Fruit fly (Drosophila melanogaster): ENCODE measurements around the gene CG14005.
A peak's percentile ranks its signal among the peaks of the same experiment; 100 is the strongest.

The CG14005 gene

DNA sequence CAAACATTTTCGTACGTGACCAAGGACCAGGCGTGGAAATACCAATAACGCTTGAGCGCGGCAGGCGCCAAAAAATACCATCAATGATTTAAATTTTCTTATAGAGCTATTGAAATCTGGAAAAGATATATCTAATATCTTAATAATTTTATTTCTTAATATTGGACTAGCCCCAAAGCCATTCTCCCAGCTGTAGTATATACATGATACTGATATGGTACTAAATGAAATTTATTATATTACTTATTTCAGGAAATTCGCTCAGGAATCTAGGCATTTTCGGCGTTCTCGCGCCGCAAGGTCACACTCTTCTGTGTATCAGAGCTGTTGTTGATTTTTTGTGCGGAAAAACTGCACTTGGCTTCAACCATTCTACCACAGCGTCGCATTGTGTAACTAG lies at the start of gene CG14005, which contains the start of gene CG7239:
Gene CG14005, minus strand, starts transcription at position 50 of the 400 bp plus-strand sequence.
Gene CG7239, plus strand, starts transcription at position 295 of the 400 bp plus-strand sequence.
- TF ChIP-seq sv (GFP tag; optimal IDR thresholded peaks at IDR 0.05) (no peak), Rel (GFP tag; optimal IDR thresholded peaks at IDR 0.05) (no peak), Rel (tag; optimal IDR thresholded peaks at IDR 0.05) (peak; percentile 11)

DNA sequence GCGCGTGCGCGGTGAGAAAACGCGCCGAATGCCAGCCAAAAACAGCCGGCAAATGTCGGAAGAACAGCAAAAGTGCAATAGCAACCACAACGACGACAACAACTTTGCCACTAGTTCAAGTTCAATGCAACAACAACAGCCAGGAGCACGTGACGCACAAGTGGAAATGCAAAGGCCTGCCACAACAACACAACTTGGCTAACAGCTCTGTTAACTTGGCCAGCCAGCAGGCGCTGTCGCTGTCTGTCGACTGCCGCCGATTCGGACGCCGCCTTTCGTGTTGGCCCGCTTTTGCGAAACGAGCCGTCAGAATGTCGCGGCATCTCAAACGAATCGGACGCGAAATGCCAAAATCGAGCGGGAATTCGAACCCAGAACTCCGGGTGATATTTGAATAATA lies 21.9 kb upstream of the CG14005 start, which contains the start of gene TrissinR:
Gene TrissinR, plus strand, starts transcription at position 301 of the 400 bp plus-strand sequence.
- TF ChIP-seq Jra (GFP tag; optimal IDR thresholded peaks at IDR 0.05) (no peak), Dif (GFP tag; optimal IDR thresholded peaks at IDR 0.05; ENCODE audit: partially characterized antibody) (no peak), sv (GFP tag; optimal IDR thresholded peaks at IDR 0.05) (no peak), psq (GFP tag; optimal IDR thresholded peaks at IDR 0.05) (no peak), Sp1 (GFP tag; optimal IDR thresholded peaks at IDR 0.05) (no peak), lola (GFP tag; optimal IDR thresholded peaks at IDR 0.05) (no peak), dsf (GFP tag; optimal IDR thresholded peaks at IDR 0.05; ENCODE audit: borderline replicate concordance) (no peak), rgr (GFP tag; optimal IDR thresholded peaks at IDR 0.05) (no peak), usp (GFP tag; optimal IDR thresholded peaks at IDR 0.05) (no peak), HLH106 (tag; optimal IDR thresholded peaks at IDR 0.05) (no peak), ey (GFP tag; optimal IDR thresholded peaks at IDR 0.05) (no peak), woc (GFP tag; optimal IDR thresholded peaks at IDR 0.05) (no peak), CrebA (GFP tag; optimal IDR thresholded peaks at IDR 0.05; ENCODE audit: borderline replicate concordance) (no peak)

DNA sequence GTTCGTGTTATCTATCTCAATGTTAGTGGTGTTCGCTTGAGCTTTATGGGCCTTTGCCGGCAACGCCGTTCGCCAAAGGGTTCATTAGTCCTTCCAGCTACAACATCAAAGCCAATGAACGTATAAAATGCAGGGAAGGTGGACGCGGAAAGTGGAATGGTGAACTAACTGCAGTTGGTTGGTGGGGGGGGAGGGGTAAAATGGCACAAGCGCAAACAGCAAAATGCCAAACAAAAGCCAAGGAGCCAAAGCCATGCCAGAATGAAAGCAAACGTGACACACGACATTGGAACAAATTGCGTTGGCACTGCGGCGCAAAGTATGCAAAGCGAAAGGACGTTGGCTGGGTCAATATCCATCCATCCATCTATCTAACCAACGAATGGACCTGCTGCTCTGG lies 19.2 kb upstream of the CG14005 start:
- TF ChIP-seq psq (GFP tag; optimal IDR thresholded peaks at IDR 0.05) = no peak
- TF ChIP-seq Dfd (GFP tag; optimal IDR thresholded peaks at IDR 0.05) = peak; percentile 95

DNA sequence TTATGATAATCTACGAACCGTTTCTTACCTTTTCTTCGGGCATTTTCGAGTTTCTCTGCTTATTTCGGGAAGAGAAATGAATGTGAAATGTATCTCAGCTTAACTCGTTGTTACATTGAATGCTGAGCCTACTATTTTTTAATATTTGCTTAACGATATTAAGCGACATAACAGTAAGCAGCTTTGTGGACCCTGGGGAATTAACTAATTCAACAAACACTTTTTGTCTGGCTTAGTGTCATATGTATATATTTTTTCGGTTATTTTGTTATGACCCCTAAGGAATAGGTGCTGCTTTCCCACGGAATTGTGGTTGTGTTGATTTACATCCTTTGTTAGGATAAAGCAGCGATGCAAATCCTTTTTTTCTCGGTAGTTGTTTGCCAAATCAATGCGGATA lies 16.6 kb upstream of the CG14005 start, which contains the start of gene COX6CL:
Gene COX6CL, minus strand, starts transcription at position 101 of the 400 bp plus-strand sequence.
- TF ChIP-seq HLH106 (tag; optimal IDR thresholded peaks at IDR 0.05) = no peak
- TF ChIP-seq pan (optimal IDR thresholded peaks at IDR 0.05) = no peak
- TF ChIP-seq N (GFP tag; optimal IDR thresholded peaks at IDR 0.05) = no peak
- TF ChIP-seq CG32264 (GFP tag; optimal IDR thresholded peaks at IDR 0.05) = no peak
- no peak for TF ChIP-seq Hnf4 (GFP tag; optimal IDR thresholded peaks at IDR 0.05)
- TF ChIP-seq Hr78 (GFP tag; optimal IDR thresholded peaks at IDR 0.05) = no peak
- TF ChIP-seq sage (GFP tag; optimal IDR thresholded peaks at IDR 0.05) = no peak
- TF ChIP-seq h (GFP tag; optimal IDR thresholded peaks at IDR 0.05) = no peak
- no peak for TF ChIP-seq Dif (GFP tag; optimal IDR thresholded peaks at IDR 0.05; ENCODE audit: partially characterized antibody)
- TF ChIP-seq foxo (GFP tag; optimal IDR thresholded peaks at IDR 0.05) = no peak

DNA sequence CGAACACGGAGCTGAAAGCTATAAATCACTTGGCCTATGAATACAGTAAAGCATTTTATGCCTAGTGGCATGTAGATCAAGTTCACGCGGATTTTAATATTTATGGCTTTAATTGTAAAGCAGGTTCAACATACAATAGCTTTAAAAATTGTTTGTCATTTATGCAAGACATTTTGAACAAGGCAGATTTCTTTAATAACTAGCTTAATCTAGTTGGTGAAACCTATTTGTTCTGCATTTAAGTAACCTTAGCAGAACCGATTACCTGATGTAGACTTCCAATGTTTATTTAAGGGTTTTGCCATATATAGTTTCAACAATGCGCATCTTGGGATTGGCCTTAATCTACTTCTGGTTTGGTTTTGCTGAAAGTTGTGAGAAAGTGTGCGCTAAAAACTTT lies 9.5 kb upstream of the CG14005 start, which contains the start of gene CG43307:
Gene CG43307, plus strand, starts transcription at position 301 of the 400 bp plus-strand sequence.
- TF ChIP-seq fru (GFP tag; optimal IDR thresholded peaks at IDR 0.05) (no peak), GATAd (GFP tag; optimal IDR thresholded peaks at IDR 0.05) (no peak), Myc (optimal IDR thresholded peaks at IDR 0.05) (no peak), rgr (GFP tag; optimal IDR thresholded peaks at IDR 0.05) (no peak), Dif (GFP tag; optimal IDR thresholded peaks at IDR 0.05; ENCODE audit: partially characterized antibody) (no peak)

DNA sequence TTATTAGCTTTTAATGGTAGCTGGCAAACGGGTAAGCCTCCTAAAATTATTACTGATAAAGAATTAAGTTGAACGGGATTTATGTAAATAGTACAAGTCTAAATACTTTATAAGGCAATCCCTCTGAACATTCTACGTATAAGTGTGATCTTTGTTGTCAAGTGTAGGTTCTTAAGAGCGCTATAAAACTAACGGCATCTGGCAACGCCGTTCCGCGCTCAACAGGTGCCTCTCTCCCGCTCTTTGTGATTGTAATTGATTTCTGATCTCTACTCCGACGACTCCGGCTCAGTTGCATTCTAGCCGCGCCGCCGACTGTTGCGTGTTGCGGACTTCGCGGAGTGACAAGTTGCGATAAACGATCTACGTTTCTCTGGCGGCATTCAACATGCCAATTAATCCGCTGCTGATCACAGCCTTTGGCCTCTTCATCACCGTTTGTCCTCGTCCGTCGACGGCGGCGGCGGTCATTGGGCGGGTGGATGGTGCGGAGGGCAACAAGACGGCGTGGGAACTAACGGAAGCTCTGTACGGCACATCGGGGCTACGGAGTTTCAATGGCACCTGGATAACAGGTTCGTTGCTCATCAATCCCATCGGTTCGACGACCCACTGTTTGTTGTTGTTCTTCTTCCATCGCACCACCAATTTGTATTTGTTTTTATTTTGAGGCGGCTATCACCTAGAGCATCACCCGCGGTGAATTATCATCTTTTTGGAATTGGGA lies 3.5 kb upstream of the CG14005 start, which contains the start of gene CG11034:
Gene CG11034, plus strand, starts transcription at position 305 of the 727 bp plus-strand sequence.
- TF ChIP-seq ey (GFP tag; optimal IDR thresholded peaks at IDR 0.05) (no peak), woc (GFP tag; optimal IDR thresholded peaks at IDR 0.05) (peak; percentile 4), Dif (GFP tag; optimal IDR thresholded peaks at IDR 0.05; ENCODE audit: partially characterized antibody) (peak; percentile 26), jim (GFP tag; optimal IDR thresholded peaks at IDR 0.05) (no peak), Hr78 (GFP tag; optimal IDR thresholded peaks at IDR 0.05) (no peak), brk (GFP tag; optimal IDR thresholded peaks at IDR 0.05) (no peak), Rel (GFP tag; optimal IDR thresholded peaks at IDR 0.05) (no peak), Rel (tag; optimal IDR thresholded peaks at IDR 0.05) (no peak), dl (GFP tag; optimal IDR thresholded peaks at IDR 0.05; ENCODE audit: insufficient read depth in 1 of 2, partially characterized antibody in 2 of 2) (peak; percentile 56 to 62), rgr (GFP tag; optimal IDR thresholded peaks at IDR 0.05) (no peak), br (GFP tag; optimal IDR thresholded peaks at IDR 0.05) (peak; percentile 2), CG32264 (GFP tag; optimal IDR thresholded peaks at IDR 0.05) (no peak), sage (GFP tag; optimal IDR thresholded peaks at IDR 0.05) (no peak), sv (GFP tag; optimal IDR thresholded peaks at IDR 0.05) (no peak), Mio (GFP tag; optimal IDR thresholded peaks at IDR 0.05) (no peak), pan (optimal IDR thresholded peaks at IDR 0.05) (no peak), CrebA (GFP tag; optimal IDR thresholded peaks at IDR 0.05; ENCODE audit: borderline replicate concordance) (no peak), tai (GFP tag; optimal IDR thresholded peaks at IDR 0.05) (no peak), HLH106 (tag; optimal IDR thresholded peaks at IDR 0.05) (peak; percentile 27), h (GFP tag; optimal IDR thresholded peaks at IDR 0.05) (no peak), Myc (optimal IDR thresholded peaks at IDR 0.05) (no peak), usp (GFP tag; optimal IDR thresholded peaks at IDR 0.05) (no peak), N (GFP tag; optimal IDR thresholded peaks at IDR 0.05) (no peak)

Data from whole organism, wandering third instar larva.